Fruit fly (Drosophila melanogaster) whole organism, embryonic: ENCODE results near the gene CG31800.
A peak's percentile ranks its signal among the peaks of the same experiment; 100 is the strongest.

Experiments used
- Asciz ChIP-seq: fragments of 200-800 bp; sonication (Bioruptor generic); optimal IDR thresholded peaks from 2 replicates; lab custom pipeline; 2017; ENCODE audit warnings: missing biosample characterization, mild to moderate bottlenecking, missing genetic modification characterization, missing genetic modification reagents
- Bgb ChIP-seq: fragments of 200-800 bp; sonication (Bioruptor generic); IDR thresholded peaks from 2 replicates; pipeline ENCODE4 v1.3.6; 2022; ENCODE audit warnings: missing biosample characterization, missing genetic modification characterization; ENCODE audit not compliant: partially characterized antibody
- CG11093 ChIP-seq: fragments of 200-800 bp; sonication (Bioruptor generic); IDR thresholded peaks from 3 replicates; pipeline ENCODE4 v1.3.6; 2022; ENCODE audit warnings: missing biosample characterization, missing genetic modification characterization
- CG14710 ChIP-seq: fragments of 200-800 bp; sonication (Bioruptor generic); optimal IDR thresholded peaks from 3 replicates; lab custom pipeline; 2019; ENCODE audit warnings: missing biosample characterization, mild to moderate bottlenecking, missing genetic modification characterization, moderate library complexity
- CG15696 ChIP-seq: fragments of 200-800 bp; sonication (Bioruptor generic); optimal IDR thresholded peaks from 2 replicates; lab custom pipeline; 2019; ENCODE audit warnings: missing biosample characterization, mild to moderate bottlenecking, missing genetic modification characterization, moderate library complexity
- CG16779 ChIP-seq: fragments of 200-800 bp; sonication (Bioruptor generic); IDR thresholded peaks from 2 replicates; pipeline ENCODE4 v1.3.6; 2022; ENCODE audit warnings: missing biosample characterization, missing genetic modification characterization
- CG1832 ChIP-seq: fragments of 200-800 bp; sonication (Bioruptor generic); optimal IDR thresholded peaks from 2 replicates; lab custom pipeline; 2017; ENCODE audit warnings: missing biosample characterization, mild to moderate bottlenecking, missing genetic modification characterization, inconsistent platforms
- CG18476 ChIP-seq: fragments of 200-800 bp; sonication (Bioruptor generic); optimal IDR thresholded peaks from 2 replicates; lab custom pipeline; 2016; ENCODE audit warnings: missing biosample characterization, mild to moderate bottlenecking, missing genetic modification characterization
- CG2875 ChIP-seq: fragments of 200-800 bp; sonication (Bioruptor generic); optimal IDR thresholded peaks from 2 replicates; lab custom pipeline; 2017; ENCODE audit warnings: missing biosample characterization, mild to moderate bottlenecking, missing genetic modification characterization, missing genetic modification reagents
- CG31388 ChIP-seq: fragments of 200-800 bp; sonication (Bioruptor generic); optimal IDR thresholded peaks from 2 replicates; lab custom pipeline; 2016; ENCODE audit warnings: missing biosample characterization, missing genetic modification characterization
- CG42726 ChIP-seq: fragments of 200-800 bp; sonication (Bioruptor generic); IDR thresholded peaks from 2 replicates; pipeline ENCODE4 v1.3.6; 2022; ENCODE audit warnings: missing biosample characterization, missing genetic modification characterization; ENCODE audit not compliant: partially characterized antibody
- CG4404 ChIP-seq: fragments of 200-800 bp; sonication (Bioruptor generic); IDR thresholded peaks from 2 replicates; pipeline ENCODE4 v1.3.6; 2022; ENCODE audit warnings: missing biosample characterization, missing genetic modification characterization
- CG6791 ChIP-seq: fragments of 200-800 bp; sonication (Bioruptor generic); IDR thresholded peaks from 3 replicates; pipeline ENCODE4 v1.3.6; 2022; ENCODE audit warnings: missing biosample characterization, missing genetic modification characterization; ENCODE audit not compliant: partially characterized antibody
- CG7556 ChIP-seq: fragments of 200-800 bp; sonication (Bioruptor generic); optimal IDR thresholded peaks from 2 replicates; lab custom pipeline; 2017; ENCODE audit warnings: missing biosample characterization, mild to moderate bottlenecking, missing genetic modification characterization
- CG8290 ChIP-seq, 3 experiments: fragments of 200-800 bp; sonication (Bioruptor generic); optimal IDR thresholded peaks; 2 replicates each; lab custom pipeline; 2016 to 2019; ENCODE audit warnings: missing biosample characterization in 3 of 3, missing genetic modification characterization in 3 of 3, mild to moderate bottlenecking in 2 of 3, moderate library complexity in 1 of 3
- CG8359 ChIP-seq: fragments of 200-800 bp; sonication (Bioruptor generic); optimal IDR thresholded peaks from 2 replicates; lab custom pipeline; 2017; ENCODE audit warnings: missing biosample characterization, mild to moderate bottlenecking, missing genetic modification characterization, borderline replicate concordance
- CG9727 ChIP-seq: fragments of 200-800 bp; sonication (Bioruptor generic); optimal IDR thresholded peaks from 3 replicates; lab custom pipeline; 2017; ENCODE audit warnings: missing biosample characterization, mild to moderate bottlenecking, missing genetic modification characterization
- CTCF ChIP-seq: fragments of 200-800 bp; sonication (Bioruptor generic); optimal IDR thresholded peaks from 2 replicates; lab custom pipeline; 2017; ENCODE audit warnings: missing biosample characterization, mild to moderate bottlenecking, missing genetic modification characterization, moderate library complexity
- Chrac-16 ChIP-seq: fragments of 200-800 bp; sonication (Bioruptor generic); optimal IDR thresholded peaks from 3 replicates; lab custom pipeline; 2016; ENCODE audit warnings: missing biosample characterization, missing genetic modification characterization
- Fer2 ChIP-seq: fragments of 200-800 bp; sonication (Bioruptor generic); optimal IDR thresholded peaks from 2 replicates; lab custom pipeline; 2018; ENCODE audit warnings: missing biosample characterization, mild to moderate bottlenecking, missing genetic modification characterization, moderate library complexity
- H2.0 ChIP-seq: fragments of 200-800 bp; sonication (Bioruptor generic); IDR thresholded peaks from 2 replicates; pipeline ENCODE4 v1.3.6; 2022; ENCODE audit warnings: missing biosample characterization, missing genetic modification characterization
- HLH54F ChIP-seq: fragments of 200-800 bp; sonication (Bioruptor generic); optimal IDR thresholded peaks from 3 replicates; lab custom pipeline; 2016; ENCODE audit warnings: missing biosample characterization, missing genetic modification characterization
- Hand ChIP-seq: fragments of 200-800 bp; sonication (Bioruptor generic); optimal IDR thresholded peaks from 2 replicates; lab custom pipeline; 2017; ENCODE audit warnings: mild to moderate bottlenecking, missing biosample characterization, missing genetic modification reagents, missing genetic modification characterization
- Lpt ChIP-seq: fragments of >200 bp; optimal IDR thresholded peaks from 2 replicates; lab custom pipeline; 2018; ENCODE audit warnings: missing biosample characterization, missing genetic modification characterization
- Optix ChIP-seq: fragments of 200-800 bp; sonication (Bioruptor generic); IDR thresholded peaks from 3 replicates; pipeline ENCODE4 v1.3.6; 2022; ENCODE audit warnings: missing biosample characterization, missing genetic modification characterization
- Pdp1 ChIP-seq, 2 experiments: fragments of 200-800 bp; sonication (Bioruptor generic); optimal IDR thresholded peaks; 3 replicates each; lab custom pipeline; 2016; ENCODE audit warnings: missing biosample characterization in 2 of 2, missing genetic modification characterization in 2 of 2, mild to moderate bottlenecking in 1 of 2, moderate library complexity in 1 of 2
- Poxn ChIP-seq: fragments of 200-800 bp; sonication (Bioruptor generic); IDR thresholded peaks from 2 replicates; pipeline ENCODE4 v1.3.6; 2022; ENCODE audit warnings: missing biosample characterization, missing genetic modification characterization
- Sox102F ChIP-seq: fragments of 200-800 bp; sonication (Bioruptor generic); optimal IDR thresholded peaks from 2 replicates; lab custom pipeline; 2018; ENCODE audit warnings: missing biosample characterization, mild to moderate bottlenecking, missing genetic modification characterization, moderate library complexity
- Spps ChIP-seq: fragments of 200-800 bp; sonication (Bioruptor generic); optimal IDR thresholded peaks from 2 replicates; lab custom pipeline; 2018; ENCODE audit warnings: missing biosample characterization, mild to moderate bottlenecking, missing genetic modification characterization
- Taf1 ChIP-seq: fragments of 200-800 bp; sonication (Bioruptor generic); IDR thresholded peaks from 2 replicates; pipeline ENCODE4 v1.3.6; 2022; ENCODE audit warnings: missing biosample characterization, missing genetic modification characterization
- YL-1 ChIP-seq: fragments of 200-800 bp; sonication (Bioruptor generic); optimal IDR thresholded peaks from 3 replicates; lab custom pipeline; 2017; ENCODE audit warnings: missing biosample characterization, mild to moderate bottlenecking, missing genetic modification characterization
- ash1 ChIP-seq: fragments of 200-800 bp; sonication (Bioruptor generic); optimal IDR thresholded peaks from 2 replicates; lab custom pipeline; 2018; ENCODE audit warnings: missing biosample characterization, mild to moderate bottlenecking, missing genetic modification characterization
- caup ChIP-seq: fragments of 200-800 bp; sonication (Bioruptor generic); optimal IDR thresholded peaks from 3 replicates; lab custom pipeline; 2017; ENCODE audit warnings: missing biosample characterization, mild to moderate bottlenecking, missing genetic modification characterization, moderate library complexity; ENCODE audit not compliant: severe bottlenecking
- chm ChIP-seq: fragments of 200-800 bp; sonication (Bioruptor generic); IDR thresholded peaks from 2 replicates; pipeline ENCODE4 v1.3.6; 2022; ENCODE audit warnings: missing biosample characterization, missing genetic modification characterization
- crp ChIP-seq, 2 experiments: fragments of 200-800 bp; sonication (Bioruptor generic); optimal IDR thresholded peaks; 2 replicates in 1 of 2; 3 replicates in 1 of 2; lab custom pipeline; 2017; ENCODE audit warnings: missing biosample characterization in 2 of 2, missing genetic modification characterization in 2 of 2, mild to moderate bottlenecking in 1 of 2, moderate library complexity in 1 of 2
- exex ChIP-seq: fragments of 200-800 bp; sonication (Bioruptor generic); optimal IDR thresholded peaks from 4 replicates; lab custom pipeline; 2018; ENCODE audit warnings: missing biosample characterization, mild to moderate bottlenecking, missing genetic modification characterization, moderate library complexity
- fd102C ChIP-seq: fragments of 200-800 bp; sonication (Bioruptor generic); optimal IDR thresholded peaks from 2 replicates; lab custom pipeline; 2018; ENCODE audit warnings: missing biosample characterization, mild to moderate bottlenecking, missing genetic modification characterization, moderate library complexity
- hbn ChIP-seq: fragments of 200-800 bp; sonication (Bioruptor generic); IDR thresholded peaks from 2 replicates; pipeline ENCODE4 v1.3.6; 2022; ENCODE audit warnings: missing biosample characterization, missing genetic modification characterization; ENCODE audit not compliant: partially characterized antibody
- lilli ChIP-seq: fragments of 200-800 bp; sonication (Bioruptor generic); optimal IDR thresholded peaks from 3 replicates; lab custom pipeline; 2016; ENCODE audit warnings: missing biosample characterization, missing genetic modification characterization
- lov ChIP-seq, 2 experiments: fragments of 200-800 bp in 1 of 2; fragments of >200 bp in 1 of 2; sonication (Bioruptor generic) in 1 of 2; IDR thresholded peaks in 1 of 2; optimal IDR thresholded peaks in 1 of 2; 2 replicates in 1 of 2; 3 replicates in 1 of 2; pipeline versions ENCODE4 v1.3.6 to Lab custom; 2017 to 2022; ENCODE audit warnings: missing biosample characterization in 1 of 2, missing genetic modification characterization in 1 of 2
- odd ChIP-seq: fragments of 200-800 bp; sonication (Bioruptor generic); optimal IDR thresholded peaks from 2 replicates; lab custom pipeline; 2017; ENCODE audit warnings: missing biosample characterization, mild to moderate bottlenecking, missing genetic modification characterization
- pho ChIP-seq: fragments of 200-800 bp; sonication (Bioruptor generic); optimal IDR thresholded peaks from 2 replicates; lab custom pipeline; 2016; ENCODE audit warnings: missing biosample characterization, missing genetic modification characterization
- pita ChIP-seq: fragments of 200-800 bp; sonication (Bioruptor generic); optimal IDR thresholded peaks from 2 replicates; lab custom pipeline; 2017; ENCODE audit warnings: missing biosample characterization, mild to moderate bottlenecking, missing genetic modification characterization
- sc ChIP-seq, 3 experiments: fragments of >200 bp in 2 of 3; fragments of 200-800 bp in 1 of 3; sonication (Bioruptor generic) in 1 of 3; optimal IDR thresholded peaks; 2 replicates in 2 of 3; 3 replicates in 1 of 3; lab custom pipeline; 2017; ENCODE audit warnings: mild to moderate bottlenecking in 1 of 3, missing biosample characterization in 1 of 3, missing genetic modification characterization in 1 of 3, missing genetic modification reagents in 1 of 3
- slou ChIP-seq: fragments of 200-800 bp; sonication (Bioruptor generic); optimal IDR thresholded peaks from 3 replicates; lab custom pipeline; 2016; ENCODE audit warnings: missing biosample characterization, missing genetic modification characterization
- stc ChIP-seq: fragments of 200-800 bp; sonication (Bioruptor generic); IDR thresholded peaks from 2 replicates; pipeline ENCODE4 v1.3.6; 2022; ENCODE audit warnings: missing biosample characterization, missing genetic modification characterization
- wor ChIP-seq: fragments of 200-800 bp; sonication (Bioruptor generic); IDR thresholded peaks from 2 replicates; pipeline ENCODE4 v1.3.6; 2022; ENCODE audit warnings: missing biosample characterization, missing genetic modification characterization
- yki ChIP-seq: fragments of >200 bp; optimal IDR thresholded peaks from 3 replicates; lab custom pipeline; 2018

CG31800 gene

dm6 chr2L:19045111-19045560 is 10.8 kb upstream of the CG31800 start, which contains the start of the genes Ttc19 and Acn (continued):
- TF ChIP-seq CG4404 (GFP tag; lab: Robert Waterston, UW) = peak; percentile 71
- peak; percentile 71 for TF ChIP-seq Fer2 (tag; lab: Kevin White, UChicago)
- TF ChIP-seq yki (lab: Kevin White, UChicago) = no peak
- no peak for TF ChIP-seq Lpt (GFP tag; lab: Kevin White, UChicago)
- TF ChIP-seq CG8290 (GFP tag; optimal IDR thresholded peaks at IDR 0.05; lab: Kevin White, UChicago) = peak; percentile 79
- TF ChIP-seq CG8290 (tag; optimal IDR thresholded peaks at IDR 0.05; lab: Kevin White, UChicago) = peak in 1 of 2 experiments; percentile 50
- peak; percentile 83 for TF ChIP-seq CG18476 (GFP tag; lab: Kevin White, UChicago)
- TF ChIP-seq exex (tag; lab: Kevin White, UChicago) = no peak
- peak; percentile 65 for TF ChIP-seq wor
- no peak for TF ChIP-seq odd (GFP tag; lab: Kevin White, UChicago)
- peak; percentile 71 for TF ChIP-seq Taf1
- peak; percentile 73 for TF ChIP-seq chm
- peak; percentile 36 for TF ChIP-seq CG31388
- 0 out of 2 replicates have a peak, but pooled peaks have one; percentile 44 for TF ChIP-seq Poxn (GFP tag; lab: Robert Waterston, UW)
- TF ChIP-seq sc (optimal IDR thresholded peaks at IDR 0.05; lab: Kevin White, UChicago) = no peak
- peak; percentile 32 for TF ChIP-seq sc (GFP tag; optimal IDR thresholded peaks at IDR 0.05; lab: Kevin White, UChicago)
- TF ChIP-seq CG16779 (GFP tag; lab: Robert Waterston, UW) = 0 out of 2 replicates have a peak, but pooled peaks have one; percentile 46
- peak; percentile 71 for TF ChIP-seq caup
- peak; percentile 59 for TF ChIP-seq CG8359 (GFP tag; lab: Kevin White, UChicago)
- peak; percentile 91 for TF ChIP-seq YL-1 (GFP tag; lab: Kevin White, UChicago)
- peak; percentile 96 for TF ChIP-seq CG6791 (GFP tag; lab: Robert Waterston, UW)
- TF ChIP-seq hbn (GFP tag; lab: Robert Waterston, UW) = peak; percentile 94
- TF ChIP-seq CG42726 (GFP tag; lab: Robert Waterston, UW) = peak; percentile 92
- no peak for TF ChIP-seq ash1
- peak; percentile 82 for TF ChIP-seq CG7556 (GFP tag; lab: Kevin White, UChicago)
- peak; percentile 68 for TF ChIP-seq CG11093
- TF ChIP-seq Pdp1 (GFP tag; optimal IDR thresholded peaks at IDR 0.05; lab: Kevin White, UChicago) = peak; percentile 89 to 91
- TF ChIP-seq CTCF (GFP tag; lab: Kevin White, UChicago) = peak; percentile 26
- no peak for TF ChIP-seq fd102C (GFP tag; lab: Kevin White, UChicago)
- peak; percentile 69 for TF ChIP-seq slou
- TF ChIP-seq lilli (GFP tag; lab: Kevin White, UChicago) = peak; percentile 93
- peak; percentile 95 for TF ChIP-seq Bgb
- TF ChIP-seq CG1832 (GFP tag; lab: Kevin White, UChicago) = no peak
- peak; percentile 79 for TF ChIP-seq CG15696
- TF ChIP-seq Spps (tag; lab: Kevin White, UChicago) = peak; percentile 65
- peak; percentile 77 for TF ChIP-seq stc (GFP tag; lab: Robert Waterston, UW)
- peak; percentile 66; the same call in 2 of the 3 replicates for TF ChIP-seq Optix (GFP tag; lab: Robert Waterston, UW)
- peak; percentile 86 for TF ChIP-seq Sox102F
- peak; percentile 90 for TF ChIP-seq CG14710 (tag; lab: Kevin White, UChicago)
- peak; percentile 84 for TF ChIP-seq H2.0 (GFP tag; lab: Robert Waterston, UW)
- TF ChIP-seq Chrac-16 (GFP tag; lab: Kevin White, UChicago) = peak; percentile 82
- no peak for TF ChIP-seq Asciz
- no peak for TF ChIP-seq lov (optimal IDR thresholded peaks at IDR 0.05; lab: Kevin White, UChicago)
- TF ChIP-seq lov (GFP tag; IDR thresholded peaks at IDR 0.05; lab: Robert Waterston, UW) = peak; percentile 71; the same call in 2 of the 3 replicates
- peak; percentile 65 for TF ChIP-seq CG2875 (GFP tag; lab: Kevin White, UChicago)
- TF ChIP-seq Hand (GFP tag; lab: Kevin White, UChicago) = peak; percentile 17
- peak; percentile 91 for TF ChIP-seq pho (GFP tag; lab: Kevin White, UChicago)
- peak; percentile 86 for TF ChIP-seq CG9727
- no peak for TF ChIP-seq pita (GFP tag; lab: Kevin White, UChicago)
- TF ChIP-seq HLH54F (GFP tag; lab: Kevin White, UChicago) = peak; percentile 93
- peak in 1 of 2 experiments; percentile 58 for TF ChIP-seq crp (GFP tag; optimal IDR thresholded peaks at IDR 0.05; lab: Kevin White, UChicago)
